Worm (Caenorhabditis elegans): Measurements from ENCODE around the gene ubc-15.

DNA sequence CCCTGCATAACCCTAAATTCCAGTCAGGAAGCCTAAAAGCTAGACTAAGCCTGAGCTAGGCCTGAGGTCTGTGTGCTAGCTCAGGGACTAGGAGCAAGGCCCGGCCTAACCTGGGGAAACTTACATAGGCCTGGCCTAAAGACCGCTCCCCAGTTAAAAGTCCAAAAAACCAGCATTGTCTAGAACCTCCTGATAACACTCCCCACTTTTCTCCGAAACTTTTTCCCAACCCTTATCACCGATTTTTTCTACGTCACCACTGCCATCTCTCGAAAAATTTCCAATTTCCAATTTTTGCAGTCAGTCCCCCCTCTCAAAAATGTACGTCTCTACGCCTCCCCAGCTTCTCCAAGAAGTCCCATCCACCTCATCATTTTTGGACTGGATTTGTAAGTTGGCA, 10.2 kb upstream of the ubc-15 start, which contains the start of gene ZK355.2:
- TF ChIP-seq vab-15 (tag; optimal IDR thresholded peaks at IDR 0.05), result no peak
- no peak for TF ChIP-seq nhr-12 (tag; optimal IDR thresholded peaks at IDR 0.05)
- TF ChIP-seq unc-62 (GFP tag; optimal IDR thresholded peaks at IDR 0.05), result no peak
- no peak for TF ChIP-seq ztf-11 (tag; optimal IDR thresholded peaks at IDR 0.05)
- no peak for TF ChIP-seq egl-27 (tag; optimal IDR thresholded peaks at IDR 0.05)
- TF ChIP-seq rnt-1 (tag; optimal IDR thresholded peaks at IDR 0.05), result no peak
- TF ChIP-seq nhr-11 (tag; optimal IDR thresholded peaks at IDR 0.05), result no peak
- TF ChIP-seq unc-98 (GFP tag; IDR thresholded peaks at IDR 0.05), result no peak
- TF ChIP-seq nhr-28 (tag; optimal IDR thresholded peaks at IDR 0.05), result no peak
- no peak for TF ChIP-seq fkh-8 (tag; optimal IDR thresholded peaks at IDR 0.05)

Measured in whole organism, L1 larva.